Fruit fly (Drosophila melanogaster) whole organism, prepupa: ENCODE data around the gene CG31368.

Experiments
- Blimp-1 ChIP-seq: fragments of 200-800 bp; sonication (Bioruptor generic); optimal IDR thresholded peaks from 3 replicates; lab custom pipeline; 2017; ENCODE audit warnings: missing biosample characterization, missing genetic modification characterization, mild to moderate bottlenecking, moderate library complexity, missing genetic modification reagents
- CG10631 ChIP-seq: fragments of 200-800 bp; sonication (Bioruptor generic); optimal IDR thresholded peaks from 2 replicates; lab custom pipeline; 2016; ENCODE audit warnings: missing biosample characterization, missing genetic modification characterization
- CG11294 ChIP-seq: fragments of 200-800 bp; sonication (Bioruptor generic); IDR thresholded peaks from 2 replicates; pipeline ENCODE4 v1.3.6; 2022; ENCODE audit warnings: missing biosample characterization, missing genetic modification characterization
- CG11762 ChIP-seq: fragments of 200-800 bp; sonication (Bioruptor generic); optimal IDR thresholded peaks from 3 replicates; lab custom pipeline; 2016; ENCODE audit warnings: missing biosample characterization, missing genetic modification characterization; ENCODE audit not compliant: insufficient read depth
- CG15336 ChIP-seq: fragments of 200-800 bp; sonication (Bioruptor generic); IDR thresholded peaks from 2 replicates; pipeline ENCODE4 v1.3.6; 2022; ENCODE audit warnings: missing biosample characterization, missing genetic modification characterization
- CG16779 ChIP-seq: fragments of 200-800 bp; sonication (Bioruptor generic); optimal IDR thresholded peaks from 3 replicates; lab custom pipeline; 2017; ENCODE audit warnings: missing biosample characterization, mild to moderate bottlenecking, missing genetic modification characterization
- CG3032 ChIP-seq: fragments of 200-800 bp; optimal IDR thresholded peaks from 2 replicates; lab custom pipeline; 2019; ENCODE audit warnings: missing biosample characterization, mild to moderate bottlenecking, missing genetic modification characterization, moderate library complexity
- CG31627 ChIP-seq: fragments of 200-800 bp; sonication (Bioruptor generic); optimal IDR thresholded peaks from 3 replicates; lab custom pipeline; 2016; ENCODE audit warnings: missing biosample characterization, missing genetic modification characterization
- CG32006 ChIP-seq: fragments of 200-800 bp; sonication (Bioruptor generic); optimal IDR thresholded peaks from 3 replicates; lab custom pipeline; 2017; ENCODE audit warnings: missing biosample characterization, mild to moderate bottlenecking, missing genetic modification characterization
- CG34406 ChIP-seq: fragments of 200-800 bp; sonication (Bioruptor generic); optimal IDR thresholded peaks from 3 replicates; lab custom pipeline; 2016; ENCODE audit warnings: missing biosample characterization, missing genetic modification characterization
- CG4318 ChIP-seq: fragments of 200-800 bp; sonication (Bioruptor generic); optimal IDR thresholded peaks from 3 replicates; lab custom pipeline; 2017; ENCODE audit warnings: missing biosample characterization, mild to moderate bottlenecking, missing genetic modification characterization
- CG6163 ChIP-seq: fragments of 200-800 bp; sonication (Bioruptor generic); IDR thresholded peaks from 3 replicates; pipeline ENCODE4 v1.3.6; 2022; ENCODE audit warnings: missing biosample characterization, missing genetic modification characterization
- CG6276 ChIP-seq: fragments of 200-800 bp; sonication (Bioruptor generic); optimal IDR thresholded peaks from 2 replicates; lab custom pipeline; 2017; ENCODE audit warnings: missing biosample characterization, mild to moderate bottlenecking, missing genetic modification characterization
- CG6808 ChIP-seq: fragments of 200-800 bp; sonication (Bioruptor generic); optimal IDR thresholded peaks from 3 replicates; lab custom pipeline; 2017; ENCODE audit warnings: missing biosample characterization, missing genetic modification characterization, mild to moderate bottlenecking, moderate library complexity, missing genetic modification reagents
- CG6854 ChIP-seq: fragments of 200-800 bp; sonication (Bioruptor generic); optimal IDR thresholded peaks from 2 replicates; lab custom pipeline; 2017; ENCODE audit warnings: missing biosample characterization, mild to moderate bottlenecking, missing genetic modification characterization
- CG7368 ChIP-seq: fragments of 200-800 bp; sonication (Bioruptor generic); optimal IDR thresholded peaks from 3 replicates; lab custom pipeline; 2016; ENCODE audit warnings: missing biosample characterization, missing genetic modification characterization
- CG8119 ChIP-seq: fragments of 200-800 bp; sonication (Bioruptor generic); IDR thresholded peaks from 3 replicates; pipeline ENCODE4 v1.3.6; 2022; ENCODE audit warnings: missing biosample characterization, missing genetic modification characterization
- CG8319 ChIP-seq: fragments of 200-800 bp; sonication (Bioruptor generic); optimal IDR thresholded peaks from 3 replicates; lab custom pipeline; 2016; ENCODE audit warnings: missing biosample characterization, missing genetic modification characterization
- CG9139 ChIP-seq: fragments of 200-800 bp; sonication (Bioruptor generic); optimal IDR thresholded peaks from 3 replicates; lab custom pipeline; 2017; ENCODE audit warnings: missing biosample characterization, mild to moderate bottlenecking, missing genetic modification characterization
- Eip75B ChIP-seq: fragments of 200-800 bp; sonication (Bioruptor generic); optimal IDR thresholded peaks from 3 replicates; lab custom pipeline; 2016; ENCODE audit warnings: missing biosample characterization, missing genetic modification characterization
- Eip78C ChIP-seq: fragments of 200-800 bp; sonication (Bioruptor generic); peaks from one replicate; lab custom pipeline; 2016; ENCODE audit warnings: missing biosample characterization, missing genetic modification characterization
- Ets21C ChIP-seq: fragments of 200-800 bp; sonication (Bioruptor generic); optimal IDR thresholded peaks from 3 replicates; lab custom pipeline; 2016; ENCODE audit warnings: missing biosample characterization, missing genetic modification characterization
- Gug ChIP-seq: fragments of 200-800 bp; sonication (Bioruptor generic); IDR thresholded peaks from 2 replicates; pipeline ENCODE4 v1.3.6; 2022; ENCODE audit warnings: missing biosample characterization, missing genetic modification characterization
- Hr39 ChIP-seq: fragments of 200-800 bp; sonication (Bioruptor generic); optimal IDR thresholded peaks from 2 replicates; lab custom pipeline; 2016; ENCODE audit warnings: missing biosample characterization, missing genetic modification characterization
- Hr4 ChIP-seq: fragments of 200-800 bp; sonication (Bioruptor generic); optimal IDR thresholded peaks from 3 replicates; lab custom pipeline; 2016; ENCODE audit warnings: missing biosample characterization, missing genetic modification characterization
- Smox ChIP-seq: fragments of 200-800 bp; sonication (Bioruptor generic); optimal IDR thresholded peaks from 3 replicates; lab custom pipeline; 2016; ENCODE audit warnings: missing biosample characterization, missing genetic modification characterization
- Sox14 ChIP-seq: fragments of 200-800 bp; sonication (Bioruptor generic); optimal IDR thresholded peaks from 3 replicates; lab custom pipeline; 2016; ENCODE audit warnings: missing biosample characterization, missing genetic modification characterization
- achi ChIP-seq: fragments of 200-800 bp; sonication (Bioruptor generic); optimal IDR thresholded peaks from 3 replicates; lab custom pipeline; 2016; ENCODE audit warnings: missing biosample characterization, missing genetic modification characterization
- cyc ChIP-seq: fragments of 200-800 bp; sonication (Bioruptor generic); optimal IDR thresholded peaks from 3 replicates; lab custom pipeline; 2016; ENCODE audit warnings: missing biosample characterization, missing genetic modification characterization
- dsx ChIP-seq: fragments of 200-800 bp; optimal IDR thresholded peaks from 3 replicates; lab custom pipeline; 2019; ENCODE audit warnings: missing biosample characterization, mild to moderate bottlenecking, missing genetic modification characterization, moderate library complexity; ENCODE audit not compliant: poor library complexity, severe bottlenecking
- eg ChIP-seq: fragments of 200-800 bp; sonication (Bioruptor generic); IDR thresholded peaks from 3 replicates; pipeline ENCODE4 v1.3.6; 2022; ENCODE audit warnings: missing biosample characterization, missing genetic modification characterization
- fd59A ChIP-seq: fragments of 200-800 bp; sonication (Bioruptor generic); optimal IDR thresholded peaks from 2 replicates; lab custom pipeline; 2017; ENCODE audit warnings: missing biosample characterization, mild to moderate bottlenecking, missing genetic modification characterization, missing genetic modification reagents
- fd85E ChIP-seq: fragments of 200-800 bp; sonication (Bioruptor generic); optimal IDR thresholded peaks from 3 replicates; lab custom pipeline; 2016; ENCODE audit warnings: missing biosample characterization, missing genetic modification characterization
- fkh ChIP-seq: fragments of 200-800 bp; sonication (Bioruptor generic); optimal IDR thresholded peaks from 3 replicates; lab custom pipeline; 2017; ENCODE audit warnings: missing biosample characterization, mild to moderate bottlenecking, missing genetic modification characterization, moderate library complexity
- salr ChIP-seq, 2 experiments: fragments of 200-800 bp; sonication (Bioruptor generic); optimal IDR thresholded peaks; 3 replicates each; lab custom pipeline; 2016 to 2018; ENCODE audit warnings: missing biosample characterization in 2 of 2, missing genetic modification characterization in 2 of 2, mild to moderate bottlenecking in 1 of 2
- spab ChIP-seq: fragments of 200-800 bp; sonication (Bioruptor generic); optimal IDR thresholded peaks from 2 replicates; lab custom pipeline; 2017; ENCODE audit warnings: missing biosample characterization, mild to moderate bottlenecking, missing genetic modification characterization, missing genetic modification reagents
- topi ChIP-seq: fragments of 200-800 bp; sonication (Bioruptor generic); optimal IDR thresholded peaks from 3 replicates; lab custom pipeline; 2016; ENCODE audit warnings: missing biosample characterization, missing genetic modification characterization

The CG31368 gene

dm6 chr3R:11850917-11851897 lies 31.4 kb upstream of the CG31368 start (continued):
- TF ChIP-seq CG31627 (peak; percentile 78), dsx (GFP tag; lab: Kevin White, UChicago) (peak; percentile 79), CG11294 (peak; percentile 87), CG16779 (tag; lab: Kevin White, UChicago) (peak; percentile 87), Hr39 (GFP tag; lab: Kevin White, UChicago) (peak; percentile 80), CG34406 (GFP tag; lab: Kevin White, UChicago) (peak; percentile 73), Gug (GFP tag; lab: Robert Waterston, UW) (peak; percentile 86), CG6808 (GFP tag; lab: Kevin White, UChicago) (peak; percentile 79), salr (GFP tag; optimal IDR thresholded peaks at IDR 0.05; lab: Kevin White, UChicago) (peak; percentile 68 to 96), CG8319 (GFP tag; lab: Kevin White, UChicago) (peak; percentile 56), Sox14 (GFP tag; lab: Kevin White, UChicago) (peak; percentile 92), fd59A (GFP tag; lab: Kevin White, UChicago) (peak; percentile 75), Hr4 (GFP tag; lab: Kevin White, UChicago) (peak; percentile 97), CG9139 (peak; percentile 56), CG3032 (tag; lab: Kevin White, UChicago) (peak; percentile 84), cyc (GFP tag; lab: Kevin White, UChicago) (peak; percentile 70), spab (peak; percentile 77), Blimp-1 (GFP tag; lab: Kevin White, UChicago) (peak; percentile 0), Eip78C (GFP tag; lab: Kevin White, UChicago) (peak; percentile 97), fd85E (no peak), CG6163 (GFP tag; lab: Robert Waterston, UW) (peak; percentile 85)

- no peak for TF ChIP-seq Eip78C (GFP tag; lab: Kevin White, UChicago)
- no peak for TF ChIP-seq Blimp-1 (GFP tag; lab: Kevin White, UChicago)
- peak; percentile 13 for TF ChIP-seq CG10631 (GFP tag; lab: Kevin White, UChicago)
- TF ChIP-seq CG6854, result no peak
- 0 out of 3 replicates have a peak, but pooled peaks have one; percentile 35 for TF ChIP-seq eg (GFP tag; lab: Robert Waterston, UW)
- TF ChIP-seq topi, result no peak
- TF ChIP-seq fkh, result no peak
- peak; percentile 17 for TF ChIP-seq CG4318 (GFP tag; lab: Kevin White, UChicago)
- no peak for TF ChIP-seq fd59A (GFP tag; lab: Kevin White, UChicago)
- peak; percentile 11 for TF ChIP-seq CG11762
- no peak for TF ChIP-seq Eip75B
- peak; percentile 59 for TF ChIP-seq CG15336 (GFP tag; lab: Robert Waterston, UW)
- TF ChIP-seq CG7368 (GFP tag; lab: Kevin White, UChicago), result no peak
- no peak for TF ChIP-seq Ets21C
- TF ChIP-seq CG6276 (GFP tag; lab: Kevin White, UChicago), result no peak
- TF ChIP-seq achi (GFP tag; lab: Kevin White, UChicago), result peak; percentile 7
- TF ChIP-seq Smox (GFP tag; lab: Kevin White, UChicago), result no peak
- TF ChIP-seq Hr4 (GFP tag; lab: Kevin White, UChicago), result no peak
- TF ChIP-seq CG8119 (GFP tag; lab: Robert Waterston, UW), result peak; percentile 25; the same call in 1 of the 3 replicates
- TF ChIP-seq CG32006 (GFP tag; lab: Kevin White, UChicago), result peak; percentile 22
Measured at dm6 chr3R:11851939-11852338, 30.7 kb upstream of the CG31368 start.
